Worm (Caenorhabditis elegans) whole organism, young adult: ENCODE results near the gene C43H6.4.

Experiments used
- B0019.2 ChIP-seq: fragments of 200-800 bp; sonication (Bioruptor generic); conservative IDR thresholded peaks from 2 replicates; pipeline ENCODE4 v1.3.6; 2022; ENCODE audit warnings: missing genetic modification reagents, missing genetic modification characterization, missing compliant biosample characterization
- B0035.1 ChIP-seq: sonication (generic microtip); optimal IDR thresholded peaks from 2 replicates; lab custom pipeline; 2016; ENCODE audit warnings: missing genetic modification characterization, mild to moderate bottlenecking, missing compliant biosample characterization, missing genotype, missing genetic modification reagents
- F37B4.10 ChIP-seq: fragments of 200-800 bp; sonication (Bioruptor generic); IDR thresholded peaks from 2 replicates; pipeline ENCODE4 v1.3.6; 2022; ENCODE audit warnings: missing genetic modification characterization, missing compliant biosample characterization
- ZK185.1 ChIP-seq: sonication (generic microtip); optimal IDR thresholded peaks from 2 replicates; lab custom pipeline; 2016; ENCODE audit warnings: mild to moderate bottlenecking, missing genetic modification characterization, missing compliant biosample characterization; ENCODE audit not compliant: poor library complexity, severe bottlenecking
- ceh-91 ChIP-seq: fragments of 200-800 bp; sonication (Bioruptor generic); IDR thresholded peaks from 2 replicates; pipeline ENCODE4 v1.3.6; 2022; ENCODE audit warnings: missing genetic modification reagents, missing genetic modification characterization, missing compliant biosample characterization
- let-526 ChIP-seq: fragments of 200-800 bp; sonication (Bioruptor generic); IDR thresholded peaks from 2 replicates; pipeline ENCODE4 v1.3.6; 2022; ENCODE audit warnings: missing genetic modification reagents, missing genetic modification characterization, missing compliant biosample characterization
- lin-54 ChIP-seq: fragments of 200-800 bp; sonication (Bioruptor generic); optimal IDR thresholded peaks from 2 replicates; lab custom pipeline; 2018; ENCODE audit warnings: mild to moderate bottlenecking, missing genetic modification characterization, missing compliant biosample characterization
- madf-10 ChIP-seq: sonication (generic microtip); optimal IDR thresholded peaks from 2 replicates; lab custom pipeline; 2016; ENCODE audit warnings: mild to moderate bottlenecking, missing genetic modification characterization, missing compliant biosample characterization
- nfya-1 ChIP-seq: sonication (generic microtip); optimal IDR thresholded peaks from 2 replicates; lab custom pipeline; 2017; ENCODE audit warnings: antibody characterized with exemption, missing compliant biosample characterization, missing genetic modification characterization, borderline replicate concordance; ENCODE audit not compliant: insufficient read depth
- nhr-120 ChIP-seq: fragments of 200-800 bp; sonication (Bioruptor generic); IDR thresholded peaks from 2 replicates; pipeline ENCODE4 v1.3.6; 2022; ENCODE audit warnings: missing genetic modification characterization, missing compliant biosample characterization
- sdz-38 ChIP-seq: sonication (generic microtip); optimal IDR thresholded peaks from 2 replicates; lab custom pipeline; 2016; ENCODE audit warnings: missing genotype, missing genetic modification characterization, missing compliant biosample characterization
- tlf-1 ChIP-seq: fragments of 200-800 bp; sonication (Bioruptor generic); optimal IDR thresholded peaks from 2 replicates; lab custom pipeline; 2018; ENCODE audit warnings: mild to moderate bottlenecking, missing genetic modification characterization, missing compliant biosample characterization
- ztf-6 ChIP-seq: fragments of 200-800 bp; sonication (Bioruptor generic); IDR thresholded peaks from 2 replicates; pipeline ENCODE4 v1.3.6; 2022; ENCODE audit warnings: missing genetic modification reagents, missing genetic modification characterization, missing compliant biosample characterization

DNA sequence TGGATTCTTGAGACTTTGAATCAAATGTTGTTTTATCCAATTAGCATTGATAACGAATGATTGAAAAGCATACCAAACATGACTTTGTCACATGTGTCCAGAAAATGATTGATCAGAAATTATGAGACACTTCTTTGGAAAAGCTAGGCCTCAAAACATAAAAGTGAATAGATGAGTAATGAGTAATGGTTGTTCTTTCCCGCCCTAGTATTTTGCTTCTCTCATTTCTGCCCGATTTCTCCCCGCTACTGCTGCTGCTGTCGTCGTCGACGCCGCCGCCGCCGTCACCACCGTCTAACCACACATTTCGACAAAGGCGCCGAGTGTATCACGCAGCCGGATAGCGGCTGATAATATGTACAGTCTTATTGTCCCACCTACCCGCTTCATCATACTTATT is 18.4 kb upstream of the C43H6.4 start, which contains the start of gene F47G3.1:
- TF ChIP-seq B0035.1 (tag; lab: Kevin White, UChicago) (no peak), F37B4.10 (GFP tag; lab: Robert Waterston, UW) (no peak), tlf-1 (no peak), madf-10 (tag; lab: Kevin White, UChicago) (no peak), ztf-6 (GFP tag; lab: Robert Waterston, UW) (no peak), nhr-120 (GFP tag; lab: Robert Waterston, UW) (no peak), let-526 (GFP tag; lab: Robert Waterston, UW) (no peak), lin-54 (GFP tag; lab: Kevin White, UChicago) (no peak), B0019.2 (GFP tag; lab: Robert Waterston, UW) (no peak), ceh-91 (GFP tag; lab: Robert Waterston, UW) (no peak), nfya-1 (tag; lab: Kevin White, UChicago) (no peak), sdz-38 (tag; lab: Kevin White, UChicago) (no peak), ZK185.1 (no peak)
